Fruit fly (Drosophila melanogaster): Measurements from ENCODE around the gene Ras64B.

DNA sequence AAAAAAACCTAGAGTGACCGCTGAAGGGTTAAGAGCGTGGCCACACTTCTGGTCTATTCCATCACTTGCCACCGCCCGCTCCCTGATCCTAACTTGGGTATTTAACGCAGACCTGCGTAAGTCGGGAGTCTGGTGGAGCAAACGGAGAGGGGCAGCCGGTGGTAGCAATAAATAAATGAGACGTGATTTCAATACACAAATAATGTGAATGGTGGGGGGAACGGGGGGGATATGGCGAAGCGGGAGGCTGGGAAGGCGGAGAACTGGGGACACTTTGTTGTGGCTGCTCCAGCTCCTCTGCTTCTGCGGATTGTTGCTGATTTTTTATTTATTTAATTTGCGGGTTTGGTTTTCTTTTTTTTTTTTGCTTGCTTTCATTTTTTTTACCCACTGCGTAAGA lies 19.0 kb downstream of the Ras64B start:
- TF ChIP-seq eg (GFP tag; IDR thresholded peaks at IDR 0.05) (no peak), Sox14 (GFP tag; optimal IDR thresholded peaks at IDR 0.05) (no peak), CG10669 (GFP tag; optimal IDR thresholded peaks at IDR 0.05) (no peak), CG8319 (GFP tag; optimal IDR thresholded peaks at IDR 0.05) (no peak), Lpt (GFP tag; optimal IDR thresholded peaks at IDR 0.05) (no peak), Ets96B (tag; optimal IDR thresholded peaks at IDR 0.05) (no peak), CG6163 (GFP tag; IDR thresholded peaks at IDR 0.05) (no peak), Gug (GFP tag; IDR thresholded peaks at IDR 0.05) (no peak), CG11902 (GFP tag; optimal IDR thresholded peaks at IDR 0.05) (no peak)

Measured in whole organism, prepupa.